Worm (Caenorhabditis elegans) whole organism, L1 larva: ENCODE data around the gene R05A10.6.
A peak's percentile ranks its signal among the peaks of the same experiment; 100 is the strongest.

Experiments
- C16A3.4 ChIP-seq: fragments of 150-350 bp; optimal IDR thresholded peaks from 2 replicates; lab custom pipeline; 2014; ENCODE audit warnings: missing biosample characterization, missing genetic modification characterization
- Y116A8C.19 ChIP-seq: sonication (generic microtip); optimal IDR thresholded peaks from 2 replicates; lab custom pipeline; 2016; ENCODE audit warnings: missing compliant biosample characterization, missing genetic modification characterization, borderline replicate concordance
- aha-1 ChIP-seq: fragments of 150-350 bp; optimal IDR thresholded peaks from 2 replicates; lab custom pipeline; 2014; ENCODE audit warnings: missing biosample characterization, missing genetic modification characterization
- ceh-63 ChIP-seq: fragments of 200-800 bp; sonication (Bioruptor generic); optimal IDR thresholded peaks from 2 replicates; lab custom pipeline; 2018; ENCODE audit warnings: mild to moderate bottlenecking, missing genetic modification characterization, missing compliant biosample characterization
- ceh-82 ChIP-seq, 3 experiments: fragments of 150-350 bp in 1 of 3; sonication (generic microtip) in 2 of 3; optimal IDR thresholded peaks; 2 replicates each; lab custom pipeline; 2014 to 2017; ENCODE audit warnings: missing biosample characterization in 3 of 3, missing genetic modification characterization in 3 of 3
- ceh-90 ChIP-seq: sonication (generic microtip); optimal IDR thresholded peaks from 2 replicates; lab custom pipeline; 2016; ENCODE audit warnings: missing genetic modification characterization, missing compliant biosample characterization
- ces-1 ChIP-seq: fragments of 150-350 bp; optimal IDR thresholded peaks from 2 replicates; lab custom pipeline; 2014; ENCODE audit warnings: missing biosample characterization, missing genetic modification reagents, missing genetic modification characterization
- dpl-1 ChIP-seq, 3 experiments: fragments of 150-350 bp in 2 of 3; sonication (generic microtip) in 1 of 3; optimal IDR thresholded peaks; 2 replicates each; lab custom pipeline; 2014 to 2017; ENCODE audit warnings: missing biosample characterization in 3 of 3, missing genetic modification characterization in 3 of 3, missing genetic modification reagents in 3 of 3
- dsc-1 ChIP-seq: sonication (generic microtip); optimal IDR thresholded peaks from 2 replicates; lab custom pipeline; 2016; ENCODE audit warnings: mild to moderate bottlenecking, missing genetic modification characterization, missing compliant biosample characterization
- efl-1 ChIP-seq, 4 experiments: fragments of 150-350 bp; optimal IDR thresholded peaks in 3 of 4; peaks in 1 of 4; 1 replicate in 1 of 4; 2 replicates in 3 of 4; lab custom pipeline; 2014; ENCODE audit warnings: missing biosample characterization in 2 of 4, missing genetic modification characterization in 2 of 4, missing genetic modification reagents in 2 of 4
- efl-3 ChIP-seq: fragments of 200-800 bp; sonication (Bioruptor generic); optimal IDR thresholded peaks from 2 replicates; lab custom pipeline; 2018; ENCODE audit warnings: mild to moderate bottlenecking, missing genetic modification characterization, missing compliant biosample characterization
- elt-3 ChIP-seq, 6 experiments: fragments of 150-350 bp in 1 of 6; sonication (generic microtip); optimal IDR thresholded peaks; 2 replicates each; lab custom pipeline; 2017 to 2018; ENCODE audit warnings: missing biosample characterization in 6 of 6, missing genetic modification characterization in 6 of 6, inconsistent platforms in 1 of 6
- ets-5 ChIP-seq: fragments of 200-800 bp; sonication (Bioruptor generic); IDR thresholded peaks from 2 replicates; pipeline ENCODE4 v1.3.6; 2022; ENCODE audit warnings: missing genetic modification characterization, missing compliant biosample characterization
- fkh-4 ChIP-seq: sonication (generic microtip); optimal IDR thresholded peaks from 2 replicates; lab custom pipeline; 2016; ENCODE audit warnings: missing compliant biosample characterization, missing genetic modification characterization, borderline replicate concordance
- grh-1 ChIP-seq: fragments of 200-800 bp; sonication (Bioruptor generic); IDR thresholded peaks from 2 replicates; pipeline ENCODE4 v1.3.6; 2022; ENCODE audit warnings: missing genetic modification reagents, missing genetic modification characterization, missing compliant biosample characterization
- hpl-2 ChIP-seq: fragments of 150-350 bp; optimal IDR thresholded peaks from 2 replicates; lab custom pipeline; 2014; ENCODE audit warnings: missing biosample characterization, missing genetic modification reagents, missing genetic modification characterization
- jun-1 ChIP-seq: fragments of 150-350 bp; optimal IDR thresholded peaks from 2 replicates; lab custom pipeline; 2014; ENCODE audit warnings: missing biosample characterization, missing genetic modification reagents, missing genetic modification characterization
- lin-13 ChIP-seq: fragments of 150-350 bp; optimal IDR thresholded peaks from 2 replicates; lab custom pipeline; 2014; ENCODE audit warnings: missing biosample characterization, missing genetic modification reagents, missing genetic modification characterization
- lin-14 ChIP-seq: fragments of 200-800 bp; sonication (Bioruptor generic); optimal IDR thresholded peaks from 2 replicates; lab custom pipeline; 2018; ENCODE audit warnings: mild to moderate bottlenecking, missing genetic modification characterization, moderate library complexity, missing compliant biosample characterization
- lir-3 ChIP-seq: sonication (generic microtip); optimal IDR thresholded peaks from 2 replicates; lab custom pipeline; 2016; ENCODE audit warnings: mild to moderate bottlenecking, missing genetic modification characterization, moderate library complexity, missing compliant biosample characterization; ENCODE audit not compliant: poor library complexity
- lsy-2 ChIP-seq, 2 experiments: fragments of 150-350 bp; optimal IDR thresholded peaks; 2 replicates each; lab custom pipeline; 2014; ENCODE audit warnings: missing biosample characterization in 2 of 2, missing genetic modification characterization in 2 of 2
- nhr-19 ChIP-seq: fragments of 200-800 bp; sonication (Bioruptor generic); conservative IDR thresholded peaks from 2 replicates; pipeline ENCODE4 v1.3.6; 2022; ENCODE audit warnings: missing genetic modification characterization, missing compliant biosample characterization
- nhr-85 ChIP-seq: sonication (generic microtip); peaks from one replicate; lab custom pipeline; 2016; ENCODE audit warnings: missing genetic modification characterization, inconsistent platforms, missing compliant biosample characterization
- pag-3 ChIP-seq: sonication (generic microtip); optimal IDR thresholded peaks from 2 replicates; lab custom pipeline; 2017; ENCODE audit warnings: missing genetic modification characterization, mild to moderate bottlenecking, missing compliant biosample characterization, antibody characterized with exemption, borderline replicate concordance; ENCODE audit not compliant: insufficient read depth
- skn-1 ChIP-seq: fragments of 150-350 bp; optimal IDR thresholded peaks from 2 replicates; lab custom pipeline; 2014; ENCODE audit warnings: missing biosample characterization, missing genetic modification characterization
- snpc-4 ChIP-seq: fragments of 150-350 bp; optimal IDR thresholded peaks from 2 replicates; lab custom pipeline; 2014; ENCODE audit warnings: missing biosample characterization, missing genetic modification characterization
- sox-4 ChIP-seq: sonication (generic microtip); optimal IDR thresholded peaks from 2 replicates; lab custom pipeline; 2016; ENCODE audit warnings: missing genetic modification characterization, missing compliant biosample characterization
- sptf-1 ChIP-seq: fragments of 150-350 bp; optimal IDR thresholded peaks from 2 replicates; lab custom pipeline; 2014; ENCODE audit warnings: missing biosample characterization, missing genetic modification characterization
- sup-37 ChIP-seq: fragments of 200-800 bp; sonication (Bioruptor generic); optimal IDR thresholded peaks from 2 replicates; lab custom pipeline; 2018; ENCODE audit warnings: mild to moderate bottlenecking, missing genetic modification characterization, missing compliant biosample characterization
- unc-98 ChIP-seq: fragments of 200-800 bp; sonication (Bioruptor generic); IDR thresholded peaks from 2 replicates; pipeline ENCODE4 v1.3.6; 2022; ENCODE audit warnings: missing genetic modification characterization, missing compliant biosample characterization

Gene R05A10.6

DNA sequence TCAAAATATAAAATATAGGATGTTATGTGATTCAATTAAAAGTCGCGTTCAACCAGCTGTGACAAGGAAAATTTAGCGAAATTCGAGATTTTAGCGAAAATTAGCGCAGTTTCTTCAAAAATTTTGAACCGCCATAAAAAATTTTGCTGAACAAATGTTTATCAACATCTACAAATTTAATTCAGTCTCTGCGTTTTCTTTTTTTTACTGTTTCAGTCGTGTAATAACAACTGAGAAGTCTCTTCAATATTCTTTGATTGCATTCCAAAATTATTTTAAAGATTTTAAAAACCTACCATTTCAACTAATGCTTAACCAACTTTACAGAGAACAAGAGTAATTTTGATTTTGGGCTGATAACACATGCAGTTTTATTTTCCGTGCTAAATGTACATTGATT lies 1.5 kb upstream of the R05A10.6 start:
- no peak for TF ChIP-seq ceh-82 (tag; optimal IDR thresholded peaks at IDR 0.05; lab: Kevin White, UChicago)
- no peak for TF ChIP-seq lin-13 (GFP tag; lab: Kevin White, UChicago)
- TF ChIP-seq jun-1 (tag; lab: Kevin White, UChicago): no peak
- TF ChIP-seq, all 84 proteins: peak for 0

DNA sequence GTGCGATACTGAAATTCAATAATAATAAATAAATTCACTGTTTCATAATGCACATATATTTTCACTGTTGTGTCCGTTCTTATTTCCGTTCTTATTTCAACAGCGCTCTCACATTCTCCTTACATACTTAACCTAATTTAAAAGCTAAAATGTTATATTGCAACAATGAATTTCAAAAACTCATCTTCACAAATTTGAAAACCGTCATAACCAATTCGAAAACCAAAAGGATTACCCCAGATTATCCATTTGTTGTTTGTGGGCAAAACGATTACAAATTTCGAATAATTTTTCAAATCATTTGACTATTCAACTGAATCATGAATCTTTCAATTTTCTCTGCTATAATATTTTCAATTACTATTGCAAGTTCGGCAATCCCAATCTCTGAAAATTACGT lies 6.6 kb downstream of the R05A10.6 start, which contains the start of gene R05A10.4:
TSS of gene R05A10.4 (plus strand) at position 301 of the 400 bp plus-strand sequence.
- TF ChIP-seq snpc-4 (no peak), ets-5 (GFP tag; lab: Robert Waterston, UW) (no peak), ces-1 (GFP tag; lab: Kevin White, UChicago) (no peak), lsy-2 (tag; optimal IDR thresholded peaks at IDR 0.05; lab: Kevin White, UChicago) (no peak), C16A3.4 (tag; lab: Kevin White, UChicago) (no peak), nhr-19 (GFP tag; lab: Robert Waterston, UW) (no peak), aha-1 (tag; lab: Kevin White, UChicago) (no peak), efl-3 (GFP tag; lab: Kevin White, UChicago) (no peak), ceh-90 (tag; lab: Kevin White, UChicago) (no peak), nhr-85 (tag; lab: Kevin White, UChicago) (no peak), skn-1 (no peak), grh-1 (GFP tag; lab: Robert Waterston, UW) (no peak), dpl-1 (GFP tag; optimal IDR thresholded peaks at IDR 0.05; lab: Kevin White, UChicago) (no peak), hpl-2 (no peak), ceh-82 (tag; optimal IDR thresholded peaks at IDR 0.05; lab: Kevin White, UChicago) (no peak), unc-98 (GFP tag; lab: Robert Waterston, UW) (no peak), pag-3 (tag; lab: Kevin White, UChicago) (no peak), sptf-1 (tag; lab: Kevin White, UChicago) (no peak)

DNA sequence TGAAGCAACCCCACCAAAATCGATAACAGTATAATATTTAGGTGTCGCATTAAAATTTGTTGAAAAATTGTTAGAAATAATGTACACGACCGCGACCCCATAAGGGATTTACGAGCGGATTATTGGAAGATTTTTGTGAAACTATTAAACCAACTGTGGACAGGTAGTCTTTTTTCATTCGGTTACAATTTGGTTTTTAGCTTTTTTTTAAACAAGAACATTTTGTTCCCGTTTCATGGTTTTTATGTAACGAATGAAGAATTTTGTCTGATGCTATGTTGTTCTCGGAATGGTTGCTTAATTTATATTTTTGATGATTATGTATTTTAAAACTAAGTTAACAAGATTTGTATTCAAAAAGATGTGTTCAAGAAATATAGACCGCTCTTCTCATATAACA lies 10.8 kb downstream of the R05A10.6 start, which contains the start of gene R05A10.3:
TSS of gene R05A10.3 (minus strand) at position 101 of the 400 bp plus-strand sequence.
- TF ChIP-seq snpc-4 (no peak), lir-3 (tag; lab: Kevin White, UChicago) (no peak), Y116A8C.19 (no peak), skn-1 (no peak), ceh-63 (GFP tag; lab: Kevin White, UChicago) (no peak), sup-37 (no peak), dsc-1 (no peak)

DNA sequence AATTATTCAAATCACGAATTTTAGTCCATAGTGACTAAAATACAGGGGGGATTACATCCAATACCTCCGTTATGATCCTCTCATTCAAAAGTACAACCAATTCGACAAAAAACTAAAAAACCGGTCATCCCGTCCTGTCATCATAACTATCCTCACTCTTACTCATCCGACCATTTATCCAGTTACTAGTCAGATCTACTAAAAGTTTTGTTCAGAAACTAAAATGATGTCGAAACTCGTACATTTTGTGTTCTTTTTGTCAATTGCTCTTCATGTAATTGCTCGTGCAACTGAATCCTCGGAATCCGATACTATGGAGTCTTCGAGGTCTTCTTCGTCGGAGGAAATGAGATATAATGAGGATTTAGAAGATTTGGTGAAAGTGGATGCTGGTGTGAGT lies 11.5 kb downstream of the R05A10.6 start, which contains the start of gene R05A10.2:
TSS of gene R05A10.2 (plus strand) at position 214 of the 400 bp plus-strand sequence.
- TF ChIP-seq C16A3.4 (tag; lab: Kevin White, UChicago) (no peak), sptf-1 (tag; lab: Kevin White, UChicago) (no peak), efl-1 (optimal IDR thresholded peaks at IDR 0.05; lab: Kevin White, UChicago) (no peak), efl-1 (GFP tag; optimal IDR thresholded peaks at IDR 0.05 in 1 of 2; lab: Kevin White, UChicago) (peak in 1 of 2 experiments; percentile 71), lin-14 (GFP tag; lab: Kevin White, UChicago) (no peak)

DNA sequence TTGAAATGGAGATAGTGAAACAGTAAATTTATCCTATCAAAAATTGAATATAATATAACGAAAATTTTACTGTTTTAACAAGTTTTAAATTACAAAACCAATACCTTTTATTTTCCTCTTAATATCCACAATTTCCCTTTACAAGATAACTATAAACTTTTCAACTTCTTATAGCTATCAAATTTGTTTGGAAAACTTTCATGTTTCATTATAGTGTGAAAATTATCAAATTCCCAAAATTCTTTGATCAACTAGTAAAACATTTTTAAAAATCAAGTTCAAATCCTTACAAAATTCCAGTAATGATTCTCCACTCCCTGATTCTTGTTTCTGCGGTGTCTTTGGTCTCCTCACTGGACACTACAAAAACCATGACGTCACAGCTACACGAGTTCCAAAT lies 16.5 kb downstream of the R05A10.6 start, which contains the start of gene R05A10.1:
TSS of gene R05A10.1 (plus strand) at position 301 of the 400 bp plus-strand sequence.
- TF ChIP-seq efl-3 (GFP tag; lab: Kevin White, UChicago) (no peak), C16A3.4 (tag; lab: Kevin White, UChicago) (no peak), fkh-4 (tag; lab: Kevin White, UChicago) (no peak)

DNA sequence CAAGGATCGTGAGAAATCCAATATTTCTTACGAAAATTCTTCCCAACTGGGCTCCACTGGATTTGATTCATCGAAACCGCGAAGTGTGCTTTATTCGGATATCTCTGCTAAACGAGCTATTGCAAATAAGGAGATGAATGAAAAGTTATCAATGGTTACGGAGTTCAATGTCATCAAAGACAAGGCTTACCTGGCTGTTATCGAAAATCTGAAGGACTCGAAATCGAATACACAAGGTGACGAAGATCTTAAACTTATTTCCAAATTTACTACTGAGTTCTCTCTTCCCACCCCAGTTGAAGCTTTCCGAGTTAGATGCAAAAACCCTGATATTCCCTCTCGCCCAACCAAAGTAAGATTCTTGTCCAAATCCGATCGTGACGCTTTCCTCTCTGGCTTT lies 20.7 kb downstream of the R05A10.6 start:
- no peak for TF ChIP-seq elt-3 (tag; optimal IDR thresholded peaks at IDR 0.05; lab: Kevin White, UChicago)
- no peak for TF ChIP-seq efl-1 (optimal IDR thresholded peaks at IDR 0.05; lab: Kevin White, UChicago)
- peak in 1 of 2 experiments; percentile 91 for TF ChIP-seq efl-1 (GFP tag; optimal IDR thresholded peaks at IDR 0.05 in 1 of 2; lab: Kevin White, UChicago)
- no peak for TF ChIP-seq sox-4 (tag; lab: Kevin White, UChicago)
- TF ChIP-seq, all 84 proteins: peak for 1
